Worm (Caenorhabditis elegans): ENCODE data around the gene H41C03.1.

The H41C03.1 gene

DNA sequence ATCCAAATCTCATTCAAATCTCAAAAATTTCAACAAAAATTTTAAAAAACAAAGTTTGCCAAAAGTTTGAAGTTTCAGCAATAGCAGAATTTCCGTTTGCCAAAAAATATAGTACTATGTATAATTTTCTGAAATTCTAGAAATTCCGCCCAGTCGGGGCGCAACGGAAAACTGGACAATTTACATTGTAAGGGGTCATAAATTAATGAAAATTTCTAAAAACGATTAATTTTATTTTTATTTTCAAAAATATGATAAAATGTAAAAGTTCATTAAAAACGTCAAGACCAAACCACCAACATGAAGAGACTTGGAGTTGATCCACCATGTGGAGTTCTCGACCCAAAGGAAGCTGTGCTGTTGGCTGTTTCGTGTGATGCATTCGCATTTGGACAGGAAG, 35.9 kb upstream of the H41C03.1 start, which contains the start of gene ZK1248.4:
ZK1248.4 (plus strand) TSS at position 301 of the 400 bp plus-strand sequence.
- TF ChIP-seq lsy-12 (tag; optimal IDR thresholded peaks at IDR 0.05) (no peak), nhr-28 (tag; optimal IDR thresholded peaks at IDR 0.05) (no peak), ceh-82 (tag; optimal IDR thresholded peaks at IDR 0.05) (no peak), ztf-11 (tag; optimal IDR thresholded peaks at IDR 0.05) (no peak), nhr-43 (tag; optimal IDR thresholded peaks at IDR 0.05; ENCODE audit: poor library complexity, severe bottlenecking) (no peak), skn-1 (tag; optimal IDR thresholded peaks at IDR 0.05) (no peak), nhr-77 (tag; optimal IDR thresholded peaks at IDR 0.05) (no peak), nhr-25 (tag; optimal IDR thresholded peaks at IDR 0.05) (no peak), nhr-67 (tag; optimal IDR thresholded peaks at IDR 0.05) (no peak), hmg-11 (tag; optimal IDR thresholded peaks at IDR 0.05) (no peak), nhr-12 (tag; optimal IDR thresholded peaks at IDR 0.05) (no peak), lin-15B (tag; optimal IDR thresholded peaks at IDR 0.05) (no peak), fkh-2 (tag; optimal IDR thresholded peaks at IDR 0.05) (no peak)

DNA sequence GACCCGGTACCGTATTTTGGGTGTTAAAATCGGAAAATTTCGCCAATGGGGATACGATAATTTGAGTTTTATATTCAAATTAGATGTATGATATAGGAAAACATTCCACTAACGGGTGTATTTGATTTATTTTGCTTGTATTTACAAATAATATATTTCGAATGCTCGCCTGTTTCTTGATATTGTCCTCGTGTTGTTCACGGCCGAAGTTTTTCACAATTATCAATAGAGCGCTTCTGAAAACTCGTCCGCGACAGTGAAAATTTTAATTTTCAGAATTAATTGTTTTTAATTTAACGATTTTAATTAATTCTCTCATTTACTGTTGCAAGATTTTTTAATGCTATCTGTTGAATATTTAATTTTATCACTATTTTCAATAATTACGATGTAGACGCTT, 34.6 kb upstream of the H41C03.1 start:
- no peak for TF ChIP-seq fkh-10 (GFP tag; optimal IDR thresholded peaks at IDR 0.05)
- TF ChIP-seq ztf-11 (tag; optimal IDR thresholded peaks at IDR 0.05): no peak
- no peak for TF ChIP-seq ceh-16 (tag; optimal IDR thresholded peaks at IDR 0.05)
- TF ChIP-seq ZK546.5 (tag; optimal IDR thresholded peaks at IDR 0.05): no peak
- no peak for TF ChIP-seq nhr-77 (tag; optimal IDR thresholded peaks at IDR 0.05)
- TF ChIP-seq egl-5 (tag; optimal IDR thresholded peaks at IDR 0.05): no peak
- no peak for TF ChIP-seq nhr-11 (tag; optimal IDR thresholded peaks at IDR 0.05)
- TF ChIP-seq hmg-11 (tag; optimal IDR thresholded peaks at IDR 0.05): no peak
- peak; percentile 20 for TF ChIP-seq lin-15B (tag; optimal IDR thresholded peaks at IDR 0.05)
- TF ChIP-seq fos-1 (tag; optimal IDR thresholded peaks at IDR 0.05): no peak
- TF ChIP-seq elt-2 (tag; optimal IDR thresholded peaks at IDR 0.05): peak; percentile 53
- TF ChIP-seq nhr-237 (tag; optimal IDR thresholded peaks at IDR 0.05): no peak
- TF ChIP-seq skn-1 (tag; optimal IDR thresholded peaks at IDR 0.05): peak; percentile 16
- peak; percentile 39 for TF ChIP-seq pqm-1 (tag; optimal IDR thresholded peaks at IDR 0.05)
- no peak for TF ChIP-seq elt-1 (tag; optimal IDR thresholded peaks at IDR 0.05)
- TF ChIP-seq lin-39 (tag; optimal IDR thresholded peaks at IDR 0.05): no peak
- no peak for TF ChIP-seq nfya-1 (tag; optimal IDR thresholded peaks at IDR 0.05; ENCODE audit: insufficient read depth)
- no peak for TF ChIP-seq ceh-9 (tag; optimal IDR thresholded peaks at IDR 0.05)
- peak; percentile 49 for TF ChIP-seq nhr-43 (tag; optimal IDR thresholded peaks at IDR 0.05; ENCODE audit: poor library complexity, severe bottlenecking)
- no peak for TF ChIP-seq ceh-28 (tag; optimal IDR thresholded peaks at IDR 0.05)
- TF ChIP-seq jun-1 (tag; optimal IDR thresholded peaks at IDR 0.05): no peak
- no peak for TF ChIP-seq eor-1 (tag; optimal IDR thresholded peaks at IDR 0.05)
- no peak for TF ChIP-seq sea-2 (GFP tag; optimal IDR thresholded peaks at IDR 0.05)
- TF ChIP-seq zag-1 (tag; optimal IDR thresholded peaks at IDR 0.05): no peak
- no peak for TF ChIP-seq nhr-12 (tag; optimal IDR thresholded peaks at IDR 0.05)
- no peak for TF ChIP-seq nhr-67 (tag; optimal IDR thresholded peaks at IDR 0.05)

DNA sequence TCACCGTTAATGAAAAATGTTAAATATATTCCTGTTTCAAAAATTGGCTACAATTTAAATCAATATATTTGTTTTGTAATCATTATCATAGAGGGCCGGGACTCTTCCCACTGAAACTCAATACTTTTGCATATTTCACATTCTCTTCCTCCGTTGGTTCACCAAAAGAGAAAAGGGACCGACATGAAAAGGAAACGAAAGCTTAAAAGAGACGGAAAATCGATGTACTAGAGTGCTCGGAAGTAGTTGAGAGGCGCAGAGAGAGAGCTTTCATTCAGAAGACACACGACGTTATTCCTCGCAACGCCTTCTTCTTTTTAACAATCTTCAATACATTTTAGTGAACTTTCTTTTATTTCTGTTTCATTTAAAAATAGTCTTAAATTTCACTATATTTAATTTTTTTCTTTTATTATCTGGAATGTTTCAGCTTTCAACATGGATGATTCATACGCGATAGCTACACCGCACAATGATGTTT, 33.9 kb upstream of the H41C03.1 start, which contains the start of gene ehs-1:
ehs-1 (plus strand) TSS at position 431 of the 481 bp plus-strand sequence.
- no peak for TF ChIP-seq eor-1 (tag; optimal IDR thresholded peaks at IDR 0.05)
- TF ChIP-seq nfya-1 (tag; optimal IDR thresholded peaks at IDR 0.05; ENCODE audit: insufficient read depth): peak; percentile 43
- TF ChIP-seq lin-15B (tag; optimal IDR thresholded peaks at IDR 0.05): peak; percentile 8
- peak; percentile 26 for TF ChIP-seq snpc-4 (tag; optimal IDR thresholded peaks at IDR 0.05)
- TF ChIP-seq nhr-12 (tag; optimal IDR thresholded peaks at IDR 0.05): no peak
- TF ChIP-seq nhr-67 (tag; optimal IDR thresholded peaks at IDR 0.05): no peak
- TF ChIP-seq lin-39 (tag; optimal IDR thresholded peaks at IDR 0.05): peak; percentile 25
- peak; percentile 65 for TF ChIP-seq sea-2 (GFP tag; optimal IDR thresholded peaks at IDR 0.05)
- TF ChIP-seq hmg-11 (tag; optimal IDR thresholded peaks at IDR 0.05): no peak

DNA sequence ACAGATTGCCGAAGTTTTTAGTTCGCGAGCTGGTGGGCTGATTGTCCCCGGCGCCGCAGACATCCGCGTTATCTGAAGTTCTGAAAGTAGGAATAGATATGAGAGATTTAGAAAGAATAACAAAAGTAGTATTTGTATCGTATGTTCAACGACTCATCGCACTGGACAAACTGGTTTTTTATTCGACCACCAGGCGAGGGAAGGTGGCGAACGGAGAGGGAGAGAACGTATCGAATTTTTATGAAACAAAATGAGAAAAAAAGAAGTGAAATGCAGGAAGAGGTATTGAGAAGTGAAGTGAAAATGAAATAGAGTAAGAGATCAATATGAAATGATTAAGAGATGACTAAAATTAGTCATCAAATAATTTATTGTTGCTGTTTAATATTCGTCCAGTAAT, 26.9 kb upstream of the H41C03.1 start, which contains the start of gene tbc-2:
tbc-2 (minus strand) TSS at position 80 of the 400 bp plus-strand sequence.
- TF ChIP-seq skn-1 (tag; optimal IDR thresholded peaks at IDR 0.05): no peak
- no peak for TF ChIP-seq eor-1 (tag; optimal IDR thresholded peaks at IDR 0.05)
- TF ChIP-seq elt-1 (tag; optimal IDR thresholded peaks at IDR 0.05): no peak
- TF ChIP-seq nhr-23 (tag; optimal IDR thresholded peaks at IDR 0.05): peak; percentile 37
- no peak for TF ChIP-seq egl-27 (tag; optimal IDR thresholded peaks at IDR 0.05)
- TF ChIP-seq hmg-11 (tag; optimal IDR thresholded peaks at IDR 0.05): no peak
- no peak for TF ChIP-seq egl-5 (tag; optimal IDR thresholded peaks at IDR 0.05)
- no peak for TF ChIP-seq daf-12 (tag; optimal IDR thresholded peaks at IDR 0.05)
- no peak for TF ChIP-seq ceh-82 (tag; optimal IDR thresholded peaks at IDR 0.05)
- peak; percentile 23 for TF ChIP-seq nhr-25 (tag; optimal IDR thresholded peaks at IDR 0.05)

All from whole organism, L3 larva.